Worm (Caenorhabditis elegans) whole organism, L4 larva: ENCODE measurements around the gene str-116.

Source experiments
- F49E8.2 ChIP-seq: sonication (generic microtip); optimal IDR thresholded peaks from 2 replicates; lab custom pipeline; 2016; ENCODE audit warnings: missing compliant biosample characterization, mild to moderate bottlenecking, missing genetic modification characterization, borderline replicate concordance
- R02D3.7 ChIP-seq: fragments of 150-350 bp; sonication (generic microtip); optimal IDR thresholded peaks from 3 replicates; lab custom pipeline; 2014; ENCODE audit warnings: missing biosample characterization, missing genetic modification characterization
- Y48G9A.11 ChIP-seq: fragments of 200-800 bp; sonication (Bioruptor generic); IDR thresholded peaks from 2 replicates; pipeline ENCODE4 v1.3.6; 2022; ENCODE audit warnings: missing genetic modification reagents, missing genetic modification characterization, missing compliant biosample characterization
- aha-1 ChIP-seq: fragments of 150-350 bp; peaks from one replicate; lab custom pipeline; 2014; ENCODE audit warnings: missing biosample characterization, missing genetic modification characterization
- arid-1 ChIP-seq: fragments of 200-800 bp; sonication (Bioruptor generic); conservative IDR thresholded peaks from 2 replicates; pipeline ENCODE4 v1.3.6; 2022; ENCODE audit warnings: missing genetic modification reagents, missing genetic modification characterization, missing compliant biosample characterization
- ceh-20 ChIP-seq: fragments of 200-800 bp; sonication (Bioruptor generic); IDR thresholded peaks from 2 replicates; pipeline ENCODE4 v1.3.6; 2022; ENCODE audit warnings: missing genetic modification reagents, missing genetic modification characterization, missing compliant biosample characterization
- ceh-32 ChIP-seq: sonication (generic microtip); optimal IDR thresholded peaks from 2 replicates; lab custom pipeline; 2016; ENCODE audit warnings: mild to moderate bottlenecking, missing genetic modification characterization, missing compliant biosample characterization; ENCODE audit not compliant: poor library complexity
- ces-1 ChIP-seq: fragments of 150-350 bp; sonication (generic microtip); optimal IDR thresholded peaks from 4 replicates; lab custom pipeline; 2014; ENCODE audit warnings: missing biosample characterization, missing genetic modification reagents, missing genetic modification characterization
- daf-16 ChIP-seq, 3 experiments: sonication (generic microtip); optimal IDR thresholded peaks; 2 replicates each; lab custom pipeline; 2016 to 2017; ENCODE audit warnings: missing genetic modification characterization in 3 of 3, missing genetic modification reagents in 3 of 3, mild to moderate bottlenecking in 2 of 3, missing compliant biosample characterization in 2 of 3, missing biosample characterization in 1 of 3, moderate library complexity in 1 of 3
- daf-19 ChIP-seq: fragments of 200-800 bp; sonication (Bioruptor generic); conservative IDR thresholded peaks from 2 replicates; pipeline ENCODE4 v1.3.6; 2022; ENCODE audit warnings: missing genetic modification characterization, missing compliant biosample characterization
- dmd-6 ChIP-seq: fragments of 200-800 bp; sonication (Bioruptor generic); IDR thresholded peaks from 2 replicates; pipeline ENCODE4 v1.3.6; 2022; ENCODE audit warnings: missing genetic modification reagents, missing genetic modification characterization, missing compliant biosample characterization
- dve-1 ChIP-seq: sonication (generic microtip); optimal IDR thresholded peaks from 2 replicates; lab custom pipeline; 2017; ENCODE audit warnings: antibody characterized with exemption, mild to moderate bottlenecking, missing genetic modification characterization, missing compliant biosample characterization; ENCODE audit not compliant: insufficient read depth
- egl-43 ChIP-seq: fragments of 200-800 bp; sonication (Bioruptor generic); IDR thresholded peaks from 2 replicates; pipeline ENCODE4 v1.3.6; 2022; ENCODE audit warnings: missing genetic modification reagents, missing genetic modification characterization, missing compliant biosample characterization
- hlh-11 ChIP-seq: fragments of 200-800 bp; sonication (Bioruptor generic); optimal IDR thresholded peaks from 2 replicates; lab custom pipeline; 2018; ENCODE audit warnings: mild to moderate bottlenecking, missing genetic modification characterization, missing compliant biosample characterization
- lin-39 ChIP-seq: fragments of 150-350 bp; optimal IDR thresholded peaks from 2 replicates; lab custom pipeline; 2014; ENCODE audit warnings: missing biosample characterization, missing genetic modification reagents, missing genetic modification characterization
- lsy-2 ChIP-seq, 2 experiments: fragments of 150-350 bp in 1 of 2; sonication (generic microtip) in 1 of 2; optimal IDR thresholded peaks; 2 replicates each; lab custom pipeline; 2014 to 2017; ENCODE audit warnings: missing biosample characterization in 2 of 2, missing genetic modification characterization in 2 of 2
- madf-9 ChIP-seq: fragments of 200-800 bp; sonication (Bioruptor generic); conservative IDR thresholded peaks from 2 replicates; pipeline ENCODE4 v1.3.6; 2022; ENCODE audit warnings: missing genetic modification reagents, missing genetic modification characterization, missing compliant biosample characterization
- mxl-2 ChIP-seq: fragments of 200-800 bp; sonication (Bioruptor generic); conservative IDR thresholded peaks from 2 replicates; pipeline ENCODE4 v1.3.6; 2022; ENCODE audit warnings: missing genetic modification reagents, missing genetic modification characterization, missing compliant biosample characterization
- nhr-11 ChIP-seq: fragments of 150-350 bp; optimal IDR thresholded peaks from 2 replicates; lab custom pipeline; 2014; ENCODE audit warnings: missing biosample characterization, missing genetic modification characterization
- nhr-28 ChIP-seq: fragments of 150-350 bp; optimal IDR thresholded peaks from 2 replicates; lab custom pipeline; 2014; ENCODE audit warnings: missing biosample characterization, missing genetic modification characterization
- nhr-77 ChIP-seq: fragments of 150-350 bp; optimal IDR thresholded peaks from 2 replicates; lab custom pipeline; 2014; ENCODE audit warnings: missing biosample characterization, missing genetic modification characterization
- pqm-1 ChIP-seq: sonication (generic microtip); optimal IDR thresholded peaks from 2 replicates; lab custom pipeline; 2017; ENCODE audit warnings: missing biosample characterization, missing genetic modification characterization
- sdz-12 ChIP-seq: fragments of 200-800 bp; sonication (Bioruptor generic); optimal IDR thresholded peaks from 2 replicates; lab custom pipeline; 2018; ENCODE audit warnings: mild to moderate bottlenecking, missing genetic modification characterization, missing compliant biosample characterization
- set-16 ChIP-seq: fragments of 200-800 bp; sonication (Bioruptor generic); IDR thresholded peaks from 2 replicates; pipeline ENCODE4 v1.3.6; 2022; ENCODE audit warnings: missing genetic modification reagents, missing genetic modification characterization, missing compliant biosample characterization
- unc-62 ChIP-seq, 3 experiments: fragments of 150-350 bp in 1 of 3; sonication (generic microtip); optimal IDR thresholded peaks in 2 of 3; peaks in 1 of 3; 1 replicate in 1 of 3; 2 replicates in 2 of 3; lab custom pipeline; 2014 to 2017; ENCODE audit warnings: missing biosample characterization in 3 of 3, missing genetic modification characterization in 3 of 3, missing genetic modification reagents in 3 of 3, missing genotype in 1 of 3

str-116 gene

DNA sequence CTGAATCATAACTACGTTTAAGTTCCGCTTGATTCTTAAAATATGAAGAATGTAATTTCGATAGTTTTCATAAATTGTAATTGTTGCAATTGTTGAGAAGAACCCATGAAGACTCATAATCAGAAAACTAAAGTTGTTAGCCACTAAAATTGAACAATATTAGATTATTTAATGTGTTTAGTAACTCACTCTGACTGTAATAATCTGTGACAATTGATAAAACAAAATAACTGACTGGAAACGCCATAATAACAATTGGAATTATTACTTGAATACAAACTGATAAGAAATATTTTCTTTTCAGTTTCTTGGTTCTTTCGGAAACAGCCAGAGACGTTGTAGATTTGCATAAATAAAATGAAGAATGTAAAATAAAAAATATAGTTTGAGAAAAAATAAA, 32.6 kb downstream of the str-116 start:
- no peak for TF ChIP-seq lsy-2 (tag; optimal IDR thresholded peaks at IDR 0.05; lab: Kevin White, UChicago)
- TF ChIP-seq nhr-77 (tag; lab: Kevin White, UChicago), result peak; percentile 6
- TF ChIP-seq dve-1 (tag; lab: Kevin White, UChicago), result no peak
- TF ChIP-seq dmd-6 (GFP tag; lab: Robert Waterston, UW), result no peak
- TF ChIP-seq arid-1 (GFP tag; lab: Robert Waterston, UW), result no peak
- peak; percentile 67 for TF ChIP-seq nhr-28 (tag; lab: Kevin White, UChicago)

DNA sequence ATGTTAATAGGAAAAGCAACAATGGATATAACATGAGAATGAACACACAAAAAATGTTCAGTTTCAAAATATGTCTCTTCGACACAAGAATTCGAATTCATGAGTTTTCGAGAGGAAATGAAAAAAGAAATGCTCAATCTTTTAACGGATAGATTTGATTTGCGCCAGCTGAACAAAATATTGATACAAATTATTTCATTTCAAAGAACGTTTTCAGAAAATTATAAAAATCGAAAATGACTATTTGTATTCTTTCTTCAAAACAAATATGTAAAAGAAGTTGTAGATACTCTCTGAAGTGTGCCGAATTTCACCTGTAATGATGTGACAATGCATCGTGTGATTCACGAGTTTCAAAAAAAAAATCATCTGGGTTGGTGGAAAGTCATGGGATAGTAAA, 33.8 kb downstream of the str-116 start, which contains the start of gene srh-47:
TSS of gene srh-47 (minus strand) at position 101 of the 400 bp plus-strand sequence.
- TF ChIP-seq unc-62 (GFP tag; optimal IDR thresholded peaks at IDR 0.05 in 1 of 2; lab: Kevin White, UChicago), result peak in 1 of 2 experiments; percentile 42
- no peak for TF ChIP-seq unc-62 (tag; optimal IDR thresholded peaks at IDR 0.05; lab: Kevin White, UChicago)
- TF ChIP-seq egl-43 (GFP tag; lab: Robert Waterston, UW), result no peak
- TF ChIP-seq pqm-1 (tag; lab: Kevin White, UChicago), result no peak

DNA sequence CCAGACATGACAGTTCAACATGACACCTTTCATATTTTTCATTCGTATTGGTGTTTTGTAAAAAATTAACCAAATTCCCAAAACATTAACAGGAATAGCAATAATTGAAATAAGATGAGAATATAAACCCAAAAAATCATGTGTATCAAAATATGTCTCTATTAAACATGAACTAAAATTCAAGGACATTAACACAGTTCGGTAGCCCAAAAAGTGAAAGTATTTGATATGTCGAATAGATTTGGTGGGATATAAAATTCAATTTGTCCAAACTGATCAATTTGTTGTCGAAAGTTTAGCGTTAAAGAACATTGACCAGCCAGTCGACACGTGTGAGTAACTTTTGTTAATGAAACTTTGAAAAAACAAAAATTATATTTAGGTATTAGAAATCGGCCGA, 35.9 kb downstream of the str-116 start, which contains the start of gene srh-46:
TSS of gene srh-46 (minus strand) at position 189 of the 400 bp plus-strand sequence.
- no peak for TF ChIP-seq sdz-12 (GFP tag; lab: Kevin White, UChicago)
- TF ChIP-seq nhr-28 (tag; lab: Kevin White, UChicago), result peak; percentile 14

DNA sequence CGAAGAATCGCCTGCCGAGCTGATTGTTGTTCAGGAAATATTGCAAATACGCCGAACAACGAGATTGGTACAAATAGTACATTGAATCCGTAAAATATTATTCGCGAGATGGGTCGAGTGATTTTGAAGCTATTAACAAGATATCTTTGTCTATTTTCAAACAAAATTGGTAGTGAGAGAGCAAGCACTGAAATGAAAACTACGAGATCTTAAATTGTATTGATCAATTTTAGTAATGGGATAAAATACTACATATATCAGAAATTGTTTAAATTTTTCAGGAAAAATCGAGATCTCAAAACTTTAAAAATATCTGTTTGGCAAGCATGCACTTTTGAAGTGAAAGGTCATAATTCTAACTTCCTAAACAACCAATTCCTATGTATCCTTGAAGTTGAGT, 37.4 kb downstream of the str-116 start:
- TF ChIP-seq aha-1 (tag; lab: Kevin White, UChicago) (peak; percentile 94), madf-9 (GFP tag; lab: Robert Waterston, UW) (no peak)
- TF ChIP-seq, all 104 proteins: peak for 1

DNA sequence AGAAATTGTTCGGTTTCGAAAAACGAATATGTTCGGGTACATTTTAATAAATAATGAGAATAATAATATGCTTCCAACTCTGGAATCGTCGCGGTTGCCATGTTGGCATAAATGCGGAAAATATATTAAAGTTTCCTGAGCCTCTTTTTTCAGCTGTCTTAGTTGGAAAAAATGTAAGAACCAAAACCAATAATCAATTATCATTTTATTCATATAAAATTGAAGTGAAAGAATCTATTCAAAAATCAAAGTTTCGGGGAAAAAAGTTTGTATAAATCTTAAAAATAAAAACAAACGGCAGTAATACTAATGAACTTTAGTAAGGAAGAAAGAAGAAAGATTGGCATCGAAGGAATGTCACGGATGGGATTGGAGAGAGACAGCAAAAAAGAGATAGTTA, 38.1 kb downstream of the str-116 start, which contains the start of gene srh-45:
TSS of gene srh-45 (minus strand) at position 101 of the 400 bp plus-strand sequence.
- TF ChIP-seq mxl-2 (GFP tag; lab: Robert Waterston, UW) (no peak), daf-19 (GFP tag; lab: Robert Waterston, UW) (no peak), ceh-32 (tag; lab: Kevin White, UChicago) (no peak), aha-1 (tag; lab: Kevin White, UChicago) (peak; percentile 52), lin-39 (no peak)
- TF ChIP-seq, all 104 proteins: peak for 1

DNA sequence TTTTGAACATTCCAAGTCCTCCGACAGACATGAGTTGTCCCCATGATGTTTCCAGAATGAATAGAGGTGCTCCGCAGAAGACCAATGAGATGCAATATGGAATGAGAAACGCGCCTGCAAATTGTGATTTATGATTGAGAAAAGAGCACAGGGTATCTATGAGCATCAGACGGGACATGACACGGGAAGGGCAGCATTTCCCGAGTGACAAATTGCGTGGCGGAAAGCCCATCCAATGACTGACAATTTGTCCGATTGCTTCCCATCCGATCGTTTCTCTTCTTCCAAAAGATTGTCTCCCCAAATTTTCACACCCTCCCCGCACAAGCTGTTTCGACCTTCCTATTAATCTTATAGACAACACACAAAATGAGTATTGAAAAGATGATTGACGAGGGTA, 41.0 kb downstream of the str-116 start:
- TF ChIP-seq ceh-20 (GFP tag; lab: Robert Waterston, UW), result peak; percentile 47; the same call in 1 of the 2 replicates
- peak; percentile 9 for TF ChIP-seq nhr-11 (tag; lab: Kevin White, UChicago)
- TF ChIP-seq set-16 (GFP tag; lab: Robert Waterston, UW), result no peak
- TF ChIP-seq ces-1, result no peak
- TF ChIP-seq hlh-11, result peak; percentile 35
- peak in 1 of 2 experiments; percentile 11 for TF ChIP-seq daf-16 (GFP tag; optimal IDR thresholded peaks at IDR 0.05; lab: Kevin White, UChicago)
- no peak for TF ChIP-seq daf-16 (tag; optimal IDR thresholded peaks at IDR 0.05; lab: Kevin White, UChicago)
- TF ChIP-seq F49E8.2 (tag; lab: Kevin White, UChicago), result no peak
- TF ChIP-seq R02D3.7 (tag; lab: Kevin White, UChicago), result no peak

DNA sequence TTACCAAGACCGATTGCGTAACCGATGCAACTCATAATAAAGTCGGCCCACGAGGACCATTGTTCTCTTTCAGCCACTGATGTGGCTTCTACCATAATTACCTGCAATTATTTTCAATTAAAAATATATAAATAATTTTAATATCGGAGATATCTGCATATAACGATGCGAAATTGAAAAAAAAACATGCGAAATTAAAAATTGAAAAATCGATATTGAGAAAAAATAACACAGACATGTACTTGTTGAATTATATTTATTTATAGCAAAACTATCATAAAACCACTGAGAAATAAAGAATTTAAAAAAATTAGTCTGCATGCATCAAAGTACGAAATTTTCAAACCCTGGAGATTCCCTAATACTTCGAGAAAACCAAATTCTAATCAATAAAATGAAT, 41.6 kb downstream of the str-116 start, which contains the start of gene snf-11:
TSS of gene snf-11 (minus strand) at position 101 of the 400 bp plus-strand sequence.
- TF ChIP-seq Y48G9A.11 (GFP tag; lab: Robert Waterston, UW), result no peak
- TF ChIP-seq, all 104 proteins: peak for 0
